Worm (Caenorhabditis elegans) whole organism, young adult: Measurements from ENCODE around the gene F57B1.5.

ENCODE experiments used
- D2030.7 ChIP-seq: fragments of 200-800 bp; sonication (Bioruptor generic); IDR thresholded peaks from 2 replicates; pipeline ENCODE4 v1.3.6; 2022; ENCODE audit warnings: missing genetic modification reagents, missing genetic modification characterization, missing compliant biosample characterization
- F52B5.7 ChIP-seq: sonication (generic microtip); optimal IDR thresholded peaks from 2 replicates; lab custom pipeline; 2016; ENCODE audit warnings: mild to moderate bottlenecking, missing genetic modification characterization, missing compliant biosample characterization
- K11D2.4 ChIP-seq: fragments of 200-800 bp; sonication (Bioruptor generic); IDR thresholded peaks from 2 replicates; pipeline ENCODE4 v1.3.6; 2022; ENCODE audit warnings: missing genetic modification reagents, missing genetic modification characterization, missing compliant biosample characterization
- attf-3 ChIP-seq: fragments of 200-800 bp; sonication (Bioruptor generic); conservative IDR thresholded peaks from 2 replicates; pipeline ENCODE4 v1.3.6; 2022; ENCODE audit warnings: missing genetic modification reagents, missing genetic modification characterization, missing compliant biosample characterization
- attf-6 ChIP-seq: fragments of 200-800 bp; sonication (Bioruptor generic); IDR thresholded peaks from 2 replicates; pipeline ENCODE4 v1.3.6; 2022; ENCODE audit warnings: missing genetic modification reagents, missing genetic modification characterization, missing compliant biosample characterization
- cebp-2 ChIP-seq: fragments of 200-800 bp; sonication (Bioruptor generic); IDR thresholded peaks from 2 replicates; pipeline ENCODE4 v1.3.6; 2022; ENCODE audit warnings: missing genetic modification characterization, missing compliant biosample characterization
- ceh-27 ChIP-seq: fragments of 200-800 bp; sonication (Bioruptor generic); optimal IDR thresholded peaks from 2 replicates; lab custom pipeline; 2018; ENCODE audit warnings: mild to moderate bottlenecking, missing genetic modification characterization, moderate library complexity, missing compliant biosample characterization
- ceh-58 ChIP-seq: fragments of 200-800 bp; sonication (Bioruptor generic); IDR thresholded peaks from 2 replicates; pipeline ENCODE4 v1.3.6; 2022; ENCODE audit warnings: missing genetic modification characterization, missing compliant biosample characterization
- ceh-91 ChIP-seq: fragments of 200-800 bp; sonication (Bioruptor generic); IDR thresholded peaks from 2 replicates; pipeline ENCODE4 v1.3.6; 2022; ENCODE audit warnings: missing genetic modification reagents, missing genetic modification characterization, missing compliant biosample characterization
- die-1 ChIP-seq: sonication (generic microtip); optimal IDR thresholded peaks from 2 replicates; lab custom pipeline; 2016; ENCODE audit warnings: missing genotype, mild to moderate bottlenecking, missing genetic modification characterization, missing compliant biosample characterization
- egl-18 ChIP-seq: fragments of 200-800 bp; sonication (Bioruptor generic); IDR thresholded peaks from 2 replicates; pipeline ENCODE4 v1.3.6; 2022; ENCODE audit warnings: missing genetic modification reagents, missing genetic modification characterization, missing compliant biosample characterization
- egrh-3 ChIP-seq: fragments of 200-800 bp; sonication (Bioruptor generic); IDR thresholded peaks from 2 replicates; pipeline ENCODE4 v1.3.6; 2022; ENCODE audit warnings: missing genetic modification reagents, missing genetic modification characterization, missing compliant biosample characterization
- lin-26 ChIP-seq: fragments of 200-800 bp; sonication (Bioruptor generic); IDR thresholded peaks from 2 replicates; pipeline ENCODE4 v1.3.6; 2022; ENCODE audit warnings: missing genetic modification reagents, missing genetic modification characterization, missing compliant biosample characterization
- lin-40 ChIP-seq: sonication (generic microtip); optimal IDR thresholded peaks from 2 replicates; lab custom pipeline; 2016; ENCODE audit warnings: missing genetic modification characterization, mild to moderate bottlenecking, missing compliant biosample characterization, missing genotype, missing genetic modification reagents
- lir-1 ChIP-seq: fragments of 200-800 bp; sonication (Bioruptor generic); conservative IDR thresholded peaks from 2 replicates; pipeline ENCODE4 v1.3.6; 2022; ENCODE audit warnings: missing genetic modification reagents, missing genetic modification characterization, missing compliant biosample characterization
- madf-6 ChIP-seq: fragments of 200-800 bp; sonication (Bioruptor generic); IDR thresholded peaks from 2 replicates; pipeline ENCODE4 v1.3.6; 2022; ENCODE audit warnings: missing genetic modification reagents, missing genetic modification characterization, missing compliant biosample characterization
- mes-4 ChIP-seq: sonication (generic microtip); optimal IDR thresholded peaks from 2 replicates; lab custom pipeline; 2016; ENCODE audit warnings: missing genotype, missing genetic modification characterization, missing compliant biosample characterization
- rcor-1 ChIP-seq: fragments of 200-800 bp; sonication (Bioruptor generic); IDR thresholded peaks from 2 replicates; pipeline ENCODE4 v1.3.6; 2022; ENCODE audit warnings: missing genetic modification reagents, missing genetic modification characterization, missing compliant biosample characterization
- rec-8 ChIP-seq, 2 experiments: sonication (generic microtip); optimal IDR thresholded peaks; 2 replicates each; lab custom pipeline; 2016; ENCODE audit warnings: mild to moderate bottlenecking in 2 of 2, missing genetic modification characterization in 2 of 2, missing genetic modification reagents in 2 of 2, missing genotype in 2 of 2, missing biosample characterization in 1 of 2, missing compliant biosample characterization in 1 of 2, moderate library complexity in 1 of 2
- sdz-38 ChIP-seq: sonication (generic microtip); optimal IDR thresholded peaks from 2 replicates; lab custom pipeline; 2016; ENCODE audit warnings: missing genotype, missing genetic modification characterization, missing compliant biosample characterization
- snpc-3.4 ChIP-seq: sonication (generic microtip); optimal IDR thresholded peaks from 2 replicates; lab custom pipeline; 2017; ENCODE audit warnings: missing genetic modification characterization, mild to moderate bottlenecking, missing compliant biosample characterization, antibody characterized with exemption, moderate library complexity, missing genotype, missing genetic modification reagents
- sptf-2 ChIP-seq: fragments of 200-800 bp; sonication (Bioruptor generic); optimal IDR thresholded peaks from 2 replicates; lab custom pipeline; 2018; ENCODE audit warnings: mild to moderate bottlenecking, missing genetic modification characterization, missing compliant biosample characterization
- tbx-9 ChIP-seq: sonication (generic microtip); optimal IDR thresholded peaks from 2 replicates; lab custom pipeline; 2016; ENCODE audit warnings: borderline replicate concordance, missing genetic modification characterization, inconsistent platforms, missing compliant biosample characterization
- zfh-2 ChIP-seq: fragments of 200-800 bp; sonication (Bioruptor generic); conservative IDR thresholded peaks from 2 replicates; pipeline ENCODE4 v1.3.6; 2022; ENCODE audit warnings: missing genetic modification reagents, missing genetic modification characterization, missing compliant biosample characterization
- ztf-3 ChIP-seq: fragments of 200-800 bp; sonication (Bioruptor generic); optimal IDR thresholded peaks from 2 replicates; lab custom pipeline; 2018; ENCODE audit warnings: mild to moderate bottlenecking, missing genetic modification characterization, missing compliant biosample characterization

F57B1.5 gene

ce11 chrV:13193488-13194042 lies 14.0 kb upstream of the F57B1.5 start, which contains the start of gene sun-1 (continued):
- TF ChIP-seq rec-8 (tag; optimal IDR thresholded peaks at IDR 0.05; lab: Kevin White, UChicago) (no peak), sptf-2 (GFP tag; lab: Kevin White, UChicago) (no peak), tbx-9 (tag; lab: Kevin White, UChicago) (no peak), attf-3 (GFP tag; lab: Robert Waterston, UW) (0 out of 2 replicates have a peak, but pooled peaks have one; percentile 35), ceh-91 (GFP tag; lab: Robert Waterston, UW) (0 out of 2 replicates have a peak, but pooled peaks have one; percentile 20), madf-6 (GFP tag; lab: Robert Waterston, UW) (peak; percentile 93)

ce11 chrV:13195548-13195947 lies 12.0 kb upstream of the F57B1.5 start, which contains the start of gene F57B1.1:
Gene F57B1.1, minus strand, starts transcription at chrV:13195648.
- TF ChIP-seq egl-18 (GFP tag; lab: Robert Waterston, UW): no peak
- TF ChIP-seq rcor-1 (GFP tag; lab: Robert Waterston, UW): no peak
- TF ChIP-seq snpc-3.4 (tag; lab: Kevin White, UChicago): no peak
- no peak for TF ChIP-seq mes-4
- TF ChIP-seq, all 124 proteins: peak for 0

- TF ChIP-seq cebp-2: no peak
- TF ChIP-seq D2030.7 (GFP tag; lab: Robert Waterston, UW): no peak
- no peak for TF ChIP-seq die-1 (tag; lab: Kevin White, UChicago)
- TF ChIP-seq ceh-27: no peak
- TF ChIP-seq F52B5.7 (tag; lab: Kevin White, UChicago): no peak
- TF ChIP-seq ztf-3 (GFP tag; lab: Kevin White, UChicago): no peak
- TF ChIP-seq K11D2.4 (GFP tag; lab: Robert Waterston, UW): no peak
- TF ChIP-seq attf-6 (GFP tag; lab: Robert Waterston, UW): no peak
- no peak for TF ChIP-seq ceh-58 (GFP tag; lab: Robert Waterston, UW)
- TF ChIP-seq lin-40 (tag; lab: Kevin White, UChicago): no peak
- no peak for TF ChIP-seq sdz-38 (tag; lab: Kevin White, UChicago)
- no peak for TF ChIP-seq sptf-2 (GFP tag; lab: Kevin White, UChicago)
- TF ChIP-seq rcor-1 (GFP tag; lab: Robert Waterston, UW): no peak
- no peak for TF ChIP-seq zfh-2 (GFP tag; lab: Robert Waterston, UW)
- TF ChIP-seq tbx-9 (tag; lab: Kevin White, UChicago): no peak
Measured at ce11 chrV:13197823-13198222, 9.7 kb upstream of the F57B1.5 start, which contains the start of gene F57B1.9. Gene F57B1.9, minus strand, starts transcription at chrV:13197923.

ce11 chrV:13198449-13199067 lies 9.0 kb upstream of the F57B1.5 start:
- TF ChIP-seq egrh-3 (GFP tag; lab: Robert Waterston, UW) (peak; percentile 93), zfh-2 (GFP tag; lab: Robert Waterston, UW) (peak; percentile 56; the same call in 1 of the 2 replicates)

ce11 chrV:13200609-13201008 lies 6.9 kb upstream of the F57B1.5 start:
- TF ChIP-seq ceh-27 (peak; percentile 34), lin-40 (tag; lab: Kevin White, UChicago) (peak; percentile 0), lir-1 (GFP tag; lab: Robert Waterston, UW) (no peak)

- TF ChIP-seq lin-26 (0 out of 2 replicates have a peak, but pooled peaks have one; percentile 52), egrh-3 (GFP tag; lab: Robert Waterston, UW) (peak; percentile 92)
- TF ChIP-seq, all 124 proteins: peak for 2; not testable (repeated sequence) for 122
Measured at ce11 chrV:13201229-13201833, 6.2 kb upstream of the F57B1.5 start.
